Worm (Caenorhabditis elegans) whole organism, early embryonic: ENCODE results near the gene clec-73.

Experiments
- B0310.2 ChIP-seq: sonication (generic microtip); optimal IDR thresholded peaks from 2 replicates; lab custom pipeline; 2016; ENCODE audit warnings: mild to moderate bottlenecking, missing genetic modification characterization, missing compliant biosample characterization
- F13C5.2 ChIP-seq: sonication (generic microtip); optimal IDR thresholded peaks from 2 replicates; lab custom pipeline; 2017; ENCODE audit warnings: mild to moderate bottlenecking, missing genetic modification characterization, inconsistent platforms, missing compliant biosample characterization
- aly-1 ChIP-seq: sonication (generic microtip); optimal IDR thresholded peaks from 2 replicates; lab custom pipeline; 2016; ENCODE audit warnings: missing genetic modification characterization, missing compliant biosample characterization
- ceh-13 ChIP-seq: fragments of 200-800 bp; sonication (Bioruptor generic); optimal IDR thresholded peaks from 2 replicates; lab custom pipeline; 2018; ENCODE audit warnings: mild to moderate bottlenecking, missing genetic modification characterization, missing compliant biosample characterization
- ceh-36 ChIP-seq: sonication (generic microtip); optimal IDR thresholded peaks from 2 replicates; lab custom pipeline; 2016; ENCODE audit warnings: missing genetic modification characterization, inconsistent platforms, missing compliant biosample characterization
- ets-7 ChIP-seq: sonication (generic microtip); optimal IDR thresholded peaks from 2 replicates; lab custom pipeline; 2016; ENCODE audit warnings: missing genotype, missing genetic modification characterization, missing compliant biosample characterization
- flt-1 ChIP-seq: fragments of 200-800 bp; sonication (Bioruptor generic); IDR thresholded peaks from 2 replicates; pipeline ENCODE4 v1.3.6; 2022; ENCODE audit warnings: missing genetic modification characterization, missing compliant biosample characterization
- hmbx-1 ChIP-seq: sonication (generic microtip); optimal IDR thresholded peaks from 2 replicates; lab custom pipeline; 2016; ENCODE audit warnings: mild to moderate bottlenecking, missing genetic modification characterization, missing compliant biosample characterization
- hmg-4 ChIP-seq: fragments of 200-800 bp; sonication (Bioruptor generic); optimal IDR thresholded peaks from 2 replicates; lab custom pipeline; 2018; ENCODE audit warnings: mild to moderate bottlenecking, missing genetic modification characterization, missing compliant biosample characterization
- pes-1 ChIP-seq: fragments of 200-800 bp; sonication (Bioruptor generic); IDR thresholded peaks from 2 replicates; pipeline ENCODE4 v1.3.6; 2022; ENCODE audit warnings: missing genetic modification reagents, missing genetic modification characterization, missing compliant biosample characterization
- scrt-1 ChIP-seq: fragments of 200-800 bp; sonication (Bioruptor generic); IDR thresholded peaks from 2 replicates; pipeline ENCODE4 v1.3.6; 2022; ENCODE audit warnings: missing genetic modification characterization, missing compliant biosample characterization
- sea-1 ChIP-seq: fragments of 200-800 bp; sonication (Bioruptor generic); conservative IDR thresholded peaks from 2 replicates; pipeline ENCODE4 v1.3.6; 2022; ENCODE audit warnings: missing genetic modification characterization, missing compliant biosample characterization
- tbx-11 ChIP-seq: fragments of 200-800 bp; sonication (Bioruptor generic); IDR thresholded peaks from 2 replicates; pipeline ENCODE4 v1.3.6; 2022; ENCODE audit warnings: missing genetic modification characterization, missing compliant biosample characterization
- tbx-37 ChIP-seq: fragments of 200-800 bp; sonication (Bioruptor generic); conservative IDR thresholded peaks from 2 replicates; pipeline ENCODE4 v1.3.6; 2022; ENCODE audit warnings: missing genetic modification reagents, missing genetic modification characterization, missing compliant biosample characterization
- tra-4 ChIP-seq: sonication (generic microtip); optimal IDR thresholded peaks from 2 replicates; lab custom pipeline; 2017; ENCODE audit warnings: missing genetic modification characterization, missing compliant biosample characterization

clec-73 gene

DNA sequence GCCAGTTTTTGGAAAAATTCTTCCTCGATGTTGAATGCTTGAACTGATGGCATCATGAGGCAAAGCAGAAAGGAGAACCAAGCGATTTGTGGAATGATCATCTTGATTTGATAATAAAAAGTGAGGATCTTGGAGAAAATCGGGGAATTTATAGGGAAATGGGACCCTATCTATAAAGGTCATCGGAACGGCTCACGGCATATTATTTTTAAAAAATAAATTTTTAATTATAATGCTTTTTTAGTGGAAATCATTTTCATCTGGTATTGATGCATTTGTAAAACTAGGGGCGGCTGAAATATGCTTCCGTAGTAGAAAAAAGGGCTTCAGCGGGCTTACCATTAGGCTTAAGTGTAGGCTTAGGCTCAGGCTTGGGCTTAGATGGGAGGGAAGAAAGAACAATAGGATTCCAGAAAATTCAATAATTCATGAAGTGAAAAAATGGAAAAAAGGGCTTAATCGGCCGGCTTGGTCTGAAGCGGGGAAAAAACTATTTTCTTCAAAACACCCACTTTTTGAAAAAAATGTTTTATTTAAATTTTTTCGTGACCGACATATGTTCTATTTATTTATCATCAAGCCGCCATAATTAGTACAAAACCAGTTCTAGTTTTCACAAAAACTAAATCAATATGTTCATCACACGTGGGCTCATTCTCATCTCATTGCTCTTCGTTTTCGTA, 48.3 kb downstream of the clec-73 start, which contains the start of the genes F56D6.22 and F56D6.12:
TSS of gene F56D6.22 (minus strand) at position 101 of the 683 bp plus-strand sequence.
TSS of gene F56D6.12 (plus strand) at position 633 of the 683 bp plus-strand sequence.
- TF ChIP-seq tbx-11 (GFP tag; lab: Robert Waterston, UW) (no peak), ceh-13 (GFP tag; lab: Kevin White, UChicago) (no peak), ets-7 (tag; lab: Kevin White, UChicago) (no peak), scrt-1 (no peak), flt-1 (GFP tag; lab: Robert Waterston, UW) (no peak), pes-1 (no peak), sea-1 (no peak), hmg-4 (GFP tag; lab: Kevin White, UChicago) (no peak), B0310.2 (no peak), aly-1 (tag; lab: Kevin White, UChicago) (no peak), hmbx-1 (no peak)

DNA sequence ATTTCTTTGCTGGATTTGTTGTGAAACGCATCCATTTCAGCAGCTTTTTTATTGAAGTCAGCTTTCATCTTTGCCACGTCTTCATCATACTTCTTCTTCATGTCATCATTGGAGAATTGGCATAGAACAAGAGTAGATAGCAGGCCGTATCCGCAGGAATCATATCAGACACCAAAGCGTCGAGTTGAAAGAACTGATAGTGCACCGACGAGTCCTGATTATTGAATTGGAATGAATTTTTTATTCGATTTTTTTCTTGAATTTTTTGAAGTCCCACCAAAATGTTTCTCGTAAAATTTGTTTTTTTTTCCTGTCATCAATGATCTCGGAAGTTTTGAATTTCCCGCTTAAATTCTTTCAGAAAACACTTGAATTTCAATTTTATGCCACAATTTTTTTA, 49.6 kb downstream of the clec-73 start, which contains the start of gene F56D6.11:
TSS of gene F56D6.11 (minus strand) at position 101 of the 400 bp plus-strand sequence.
- no peak for TF ChIP-seq tbx-37 (GFP tag; lab: Robert Waterston, UW)
- no peak for TF ChIP-seq pes-1
- TF ChIP-seq aly-1 (tag; lab: Kevin White, UChicago) = no peak
- TF ChIP-seq sea-1 = no peak
- no peak for TF ChIP-seq ets-7 (tag; lab: Kevin White, UChicago)
- TF ChIP-seq flt-1 (GFP tag; lab: Robert Waterston, UW) = no peak
- TF ChIP-seq ceh-13 (GFP tag; lab: Kevin White, UChicago) = no peak
- TF ChIP-seq F13C5.2 = no peak
- no peak for TF ChIP-seq tbx-11 (GFP tag; lab: Robert Waterston, UW)
- TF ChIP-seq hmg-4 (GFP tag; lab: Kevin White, UChicago) = no peak
- no peak for TF ChIP-seq ceh-36 (tag; lab: Kevin White, UChicago)
- no peak for TF ChIP-seq B0310.2

DNA sequence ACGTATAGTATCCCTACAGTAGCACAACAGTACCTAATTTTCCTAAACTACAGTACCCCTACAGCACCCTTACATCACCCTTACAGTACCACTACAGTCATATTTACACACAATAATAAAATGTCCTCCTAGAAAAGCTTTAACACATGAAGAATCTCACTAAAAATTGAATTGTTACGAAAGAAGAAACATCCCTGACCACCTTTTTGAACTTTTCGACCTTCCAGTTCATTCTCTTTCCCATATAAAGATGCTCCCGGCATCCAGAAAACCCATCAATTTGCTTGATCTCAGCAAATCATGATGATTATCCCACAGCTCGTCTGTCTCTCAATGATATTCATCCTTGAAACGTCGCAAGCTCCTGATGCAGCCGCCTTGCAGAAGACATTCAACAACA, 51.4 kb downstream of the clec-73 start, which contains the start of gene F56D6.21:
TSS of gene F56D6.21 (plus strand) at position 301 of the 400 bp plus-strand sequence.
- TF ChIP-seq ets-7 (tag; lab: Kevin White, UChicago) (no peak), tra-4 (no peak), aly-1 (tag; lab: Kevin White, UChicago) (no peak)
